Fruit fly (Drosophila melanogaster) whole organism, embryonic: Measurements from ENCODE around the gene RfC3.

Source experiments
- ATbp ChIP-seq: fragments of 200-800 bp; sonication (Bioruptor generic); optimal IDR thresholded peaks from 2 replicates; lab custom pipeline; 2017; ENCODE audit warnings: missing biosample characterization, mild to moderate bottlenecking, missing genetic modification characterization, missing genetic modification reagents
- CG10366 ChIP-seq: fragments of 200-800 bp; sonication (Bioruptor generic); IDR thresholded peaks from 2 replicates; pipeline ENCODE4 v1.3.6; 2022; ENCODE audit warnings: missing biosample characterization, missing genetic modification characterization
- CG10431 ChIP-seq: fragments of 200-800 bp; sonication (Bioruptor generic); optimal IDR thresholded peaks from 3 replicates; lab custom pipeline; 2018; ENCODE audit warnings: missing biosample characterization, mild to moderate bottlenecking, missing genetic modification characterization
- CG10543 ChIP-seq: fragments of 200-800 bp; sonication (Bioruptor generic); optimal IDR thresholded peaks from 3 replicates; lab custom pipeline; 2017; ENCODE audit warnings: missing biosample characterization, mild to moderate bottlenecking, missing genetic modification characterization, moderate library complexity
- CG11504 ChIP-seq: fragments of 200-800 bp; sonication (Bioruptor generic); optimal IDR thresholded peaks from 3 replicates; lab custom pipeline; 2019; ENCODE audit warnings: missing biosample characterization, mild to moderate bottlenecking, missing genetic modification characterization, moderate library complexity
- CG12219 ChIP-seq: fragments of 200-800 bp; sonication (Bioruptor generic); optimal IDR thresholded peaks from 3 replicates; lab custom pipeline; 2018; ENCODE audit warnings: missing biosample characterization, mild to moderate bottlenecking, missing genetic modification characterization
- CG12299 ChIP-seq: fragments of 200-800 bp; sonication (Bioruptor generic); optimal IDR thresholded peaks from 2 replicates; lab custom pipeline; 2018; ENCODE audit warnings: missing biosample characterization, mild to moderate bottlenecking, missing genetic modification characterization
- CG1233 ChIP-seq: fragments of 200-800 bp; sonication (Bioruptor generic); optimal IDR thresholded peaks from 4 replicates; lab custom pipeline; 2018; ENCODE audit warnings: missing biosample characterization, mild to moderate bottlenecking, missing genetic modification characterization
- CG12391 ChIP-seq: fragments of 200-800 bp; sonication (Bioruptor generic); optimal IDR thresholded peaks from 3 replicates; lab custom pipeline; 2018; ENCODE audit warnings: missing biosample characterization, mild to moderate bottlenecking, missing genetic modification characterization, moderate library complexity
- CG15601 ChIP-seq: fragments of 200-800 bp; sonication (Bioruptor generic); optimal IDR thresholded peaks from 3 replicates; lab custom pipeline; 2019; ENCODE audit warnings: missing biosample characterization, mild to moderate bottlenecking, missing genetic modification characterization, moderate library complexity
- CG1603 ChIP-seq: fragments of 200-800 bp; sonication (Bioruptor generic); optimal IDR thresholded peaks from 2 replicates; lab custom pipeline; 2019; ENCODE audit warnings: missing biosample characterization, mild to moderate bottlenecking, missing genetic modification characterization, moderate library complexity
- CG17328 ChIP-seq: fragments of 200-800 bp; sonication (Bioruptor generic); IDR thresholded peaks from 2 replicates; pipeline ENCODE4 v1.3.6; 2022; ENCODE audit warnings: missing biosample characterization, missing genetic modification characterization
- CG2712 ChIP-seq: fragments of 200-800 bp; optimal IDR thresholded peaks from 3 replicates; lab custom pipeline; 2019; ENCODE audit warnings: missing biosample characterization, mild to moderate bottlenecking, missing genetic modification characterization, moderate library complexity
- CG3995 ChIP-seq: fragments of 200-800 bp; sonication (Bioruptor generic); optimal IDR thresholded peaks from 3 replicates; lab custom pipeline; 2016; ENCODE audit warnings: missing biosample characterization, missing genetic modification characterization
- CG4424 ChIP-seq: fragments of 200-800 bp; sonication (Bioruptor generic); optimal IDR thresholded peaks from 3 replicates; lab custom pipeline; 2016; ENCODE audit warnings: missing biosample characterization, missing genetic modification characterization
- CG4820 ChIP-seq: fragments of 200-800 bp; sonication (Bioruptor generic); optimal IDR thresholded peaks from 3 replicates; lab custom pipeline; 2016; ENCODE audit warnings: missing biosample characterization, missing genetic modification characterization
- CG6654 ChIP-seq: fragments of 200-800 bp; sonication (Bioruptor generic); optimal IDR thresholded peaks from 2 replicates; lab custom pipeline; 2017; ENCODE audit warnings: missing biosample characterization, mild to moderate bottlenecking, missing genetic modification characterization
- CG6765 ChIP-seq: fragments of 200-800 bp; sonication (Bioruptor generic); optimal IDR thresholded peaks from 3 replicates; lab custom pipeline; 2017; ENCODE audit warnings: missing biosample characterization, mild to moderate bottlenecking, missing genetic modification characterization
- CG7786 ChIP-seq: fragments of 200-800 bp; sonication (Bioruptor generic); optimal IDR thresholded peaks from 2 replicates; lab custom pipeline; 2016; ENCODE audit warnings: missing biosample characterization, missing genetic modification characterization
- CG8478 ChIP-seq: fragments of >200 bp; optimal IDR thresholded peaks from 2 replicates; lab custom pipeline; 2018
- CG9817 ChIP-seq: fragments of 200-800 bp; sonication (Bioruptor generic); optimal IDR thresholded peaks from 2 replicates; lab custom pipeline; 2018; ENCODE audit warnings: missing biosample characterization, mild to moderate bottlenecking, missing genetic modification characterization, moderate library complexity
- CG9932 ChIP-seq: fragments of 200-800 bp; sonication (Bioruptor generic); IDR thresholded peaks from 2 replicates; pipeline ENCODE4 v1.3.6; 2022; ENCODE audit warnings: missing biosample characterization, missing genetic modification characterization
- Dp ChIP-seq: fragments of 200-800 bp; sonication (Bioruptor generic); optimal IDR thresholded peaks from 2 replicates; lab custom pipeline; 2018; ENCODE audit warnings: missing biosample characterization, mild to moderate bottlenecking, missing genetic modification characterization, moderate library complexity
- Hmx ChIP-seq: fragments of 200-800 bp; sonication (Bioruptor generic); optimal IDR thresholded peaks from 2 replicates; lab custom pipeline; 2016; ENCODE audit warnings: missing biosample characterization, missing genetic modification characterization
- Med ChIP-seq: fragments of 200-800 bp; sonication (Bioruptor generic); peaks from one replicate; lab custom pipeline; 2016; ENCODE audit warnings: missing biosample characterization, missing genetic modification characterization, mild to moderate bottlenecking, inconsistent platforms, moderate library complexity
- Taf1 ChIP-seq: fragments of 200-800 bp; sonication (Bioruptor generic); IDR thresholded peaks from 2 replicates; pipeline ENCODE4 v1.3.6; 2022; ENCODE audit warnings: missing biosample characterization, missing genetic modification characterization
- Xbp1 ChIP-seq: fragments of 200-800 bp; sonication (Bioruptor generic); optimal IDR thresholded peaks from 3 replicates; lab custom pipeline; 2016; ENCODE audit warnings: missing biosample characterization, mild to moderate bottlenecking, missing genetic modification characterization
- abd-A ChIP-seq: fragments of 200-800 bp; sonication (Bioruptor generic); optimal IDR thresholded peaks from 3 replicates; lab custom pipeline; 2019; ENCODE audit warnings: missing biosample characterization, mild to moderate bottlenecking, missing genetic modification characterization, moderate library complexity
- ac ChIP-seq: fragments of 200-800 bp; sonication (Bioruptor generic); optimal IDR thresholded peaks from 3 replicates; lab custom pipeline; 2017; ENCODE audit warnings: missing biosample characterization, mild to moderate bottlenecking, missing genetic modification characterization
- ato ChIP-seq: fragments of 200-800 bp; sonication (Bioruptor generic); IDR thresholded peaks from 2 replicates; pipeline ENCODE4 v1.3.6; 2022; ENCODE audit warnings: missing biosample characterization, missing genetic modification characterization; ENCODE audit not compliant: partially characterized antibody
- crol ChIP-seq: fragments of 200-800 bp; sonication (Bioruptor generic); IDR thresholded peaks from 2 replicates; pipeline ENCODE4 v1.3.6; 2022; ENCODE audit warnings: missing biosample characterization, missing genetic modification characterization
- dpn ChIP-seq, 2 experiments: fragments of 200-800 bp; sonication (Bioruptor generic); optimal IDR thresholded peaks; 3 replicates each; lab custom pipeline; 2016; ENCODE audit warnings: missing biosample characterization in 2 of 2, missing genetic modification characterization in 2 of 2
- ewg ChIP-seq: fragments of 200-800 bp; sonication (Bioruptor generic); optimal IDR thresholded peaks from 3 replicates; lab custom pipeline; 2017; ENCODE audit warnings: mild to moderate bottlenecking, missing biosample characterization, missing genetic modification reagents, missing genetic modification characterization
- fd3F ChIP-seq: fragments of 200-800 bp; sonication (Bioruptor generic); optimal IDR thresholded peaks from 2 replicates; lab custom pipeline; 2018; ENCODE audit warnings: missing biosample characterization, mild to moderate bottlenecking, missing genetic modification characterization, moderate library complexity
- gsb-n ChIP-seq: fragments of 200-800 bp; sonication (Bioruptor generic); optimal IDR thresholded peaks from 3 replicates; lab custom pipeline; 2018; ENCODE audit warnings: missing biosample characterization, mild to moderate bottlenecking, missing genetic modification characterization
- gt ChIP-seq: fragments of 200-800 bp; sonication (Bioruptor generic); IDR thresholded peaks from 2 replicates; pipeline ENCODE4 v1.3.6; 2022; ENCODE audit warnings: missing biosample characterization, missing genetic modification characterization
- kah ChIP-seq: fragments of 200-800 bp; sonication (Bioruptor generic); optimal IDR thresholded peaks from 2 replicates; lab custom pipeline; 2018; ENCODE audit warnings: missing biosample characterization, mild to moderate bottlenecking, missing genetic modification characterization
- knrl ChIP-seq: fragments of 200-800 bp; sonication (Bioruptor generic); IDR thresholded peaks from 3 replicates; pipeline ENCODE4 v1.3.6; 2022; ENCODE audit warnings: missing biosample characterization, missing genetic modification characterization; ENCODE audit not compliant: partially characterized antibody
- lov ChIP-seq, 2 experiments: fragments of 200-800 bp in 1 of 2; fragments of >200 bp in 1 of 2; sonication (Bioruptor generic) in 1 of 2; IDR thresholded peaks in 1 of 2; optimal IDR thresholded peaks in 1 of 2; 2 replicates in 1 of 2; 3 replicates in 1 of 2; pipeline versions ENCODE4 v1.3.6 to Lab custom; 2017 to 2022; ENCODE audit warnings: missing biosample characterization in 1 of 2, missing genetic modification characterization in 1 of 2
- mam ChIP-seq: fragments of 200-800 bp; sonication (Bioruptor generic); optimal IDR thresholded peaks from 3 replicates; lab custom pipeline; 2016; ENCODE audit warnings: missing biosample characterization, missing genetic modification characterization
- onecut ChIP-seq: fragments of 200-800 bp; sonication (Bioruptor generic); IDR thresholded peaks from 2 replicates; pipeline ENCODE4 v1.3.6; 2022; ENCODE audit warnings: missing biosample characterization, missing genetic modification characterization
- pan ChIP-seq, 4 experiments: fragments of >200 bp in 3 of 4; fragments of 200-800 bp in 1 of 4; sonication (Bioruptor generic) in 1 of 4; optimal IDR thresholded peaks in 3 of 4; IDR thresholded peaks in 1 of 4; 2 replicates each; pipeline versions ENCODE4 v1.3.6 to Lab custom; 2017 to 2022; ENCODE audit warnings: missing biosample characterization in 2 of 4, missing genetic modification characterization in 2 of 4, mixed read lengths in 1 of 4
- pzg ChIP-seq: fragments of 200-800 bp; sonication (Bioruptor generic); optimal IDR thresholded peaks from 3 replicates; lab custom pipeline; 2018; ENCODE audit warnings: missing biosample characterization, mild to moderate bottlenecking, missing genetic modification characterization, moderate library complexity
- sens-2 ChIP-seq: fragments of 200-800 bp; sonication (Bioruptor generic); IDR thresholded peaks from 2 replicates; pipeline ENCODE4 v1.3.6; 2022; ENCODE audit warnings: missing biosample characterization, missing genetic modification characterization
- tgo ChIP-seq: fragments of 200-800 bp; sonication (Bioruptor generic); IDR thresholded peaks from 3 replicates; pipeline ENCODE4 v1.3.6; 2022; ENCODE audit warnings: missing biosample characterization, missing genetic modification characterization
- ttk ChIP-seq: fragments of 200-800 bp; sonication (Bioruptor generic); IDR thresholded peaks from 2 replicates; pipeline ENCODE4 v2.1.2; 2022; ENCODE audit warnings: missing biosample characterization, missing genetic modification characterization
- zf30C ChIP-seq: fragments of 200-800 bp; sonication (Bioruptor generic); optimal IDR thresholded peaks from 3 replicates; lab custom pipeline; 2018; ENCODE audit warnings: missing biosample characterization, mild to moderate bottlenecking, missing genetic modification characterization
- zfh1 ChIP-seq: fragments of 200-800 bp; sonication (Bioruptor generic); IDR thresholded peaks from 3 replicates; pipeline ENCODE4 v1.3.6; 2022; ENCODE audit warnings: missing biosample characterization, missing genetic modification characterization

Gene RfC3

DNA sequence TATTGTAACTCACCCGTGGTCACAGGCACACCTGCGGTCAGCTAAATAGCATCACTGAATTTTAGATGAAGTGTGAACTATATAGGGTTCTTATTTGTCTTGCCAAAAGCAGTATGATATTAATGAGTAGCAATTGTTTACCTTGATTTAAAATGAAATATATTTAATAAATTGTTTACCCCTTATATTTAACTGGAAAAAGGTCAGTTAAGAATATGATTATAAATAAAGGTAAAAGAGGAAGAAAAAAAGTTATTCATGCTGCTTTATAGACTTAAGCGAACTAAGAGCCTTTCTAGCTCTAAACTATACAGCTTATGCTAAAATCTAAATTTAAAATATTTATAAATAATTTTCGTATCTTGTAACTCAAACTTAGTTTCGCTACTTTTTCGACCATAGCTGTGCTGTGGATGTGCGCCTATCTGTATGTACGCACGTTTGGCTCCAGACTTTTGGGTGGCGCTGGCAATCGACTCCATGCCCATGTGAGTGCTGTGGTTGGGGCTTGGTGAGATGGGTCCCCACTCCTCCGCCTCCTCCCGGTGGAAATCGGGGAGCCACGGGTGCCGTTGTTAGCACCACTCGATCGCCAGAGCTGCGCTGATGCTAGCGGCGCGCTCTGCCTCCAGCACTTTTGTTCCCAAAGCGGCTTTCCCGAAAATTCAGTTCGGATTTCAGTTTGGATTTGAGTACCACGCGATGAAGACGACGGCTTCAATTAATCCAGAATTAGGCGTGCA is 23.2 kb downstream of the RfC3 start, which contains the start of gene loh (continued):
- TF ChIP-seq ATbp (GFP tag; lab: Kevin White, UChicago): peak; percentile 42
- peak; percentile 77 for TF ChIP-seq CG2712 (tag; lab: Kevin White, UChicago)
- TF ChIP-seq sens-2 (GFP tag; lab: Robert Waterston, UW): no peak
- TF ChIP-seq knrl: no peak
- TF ChIP-seq CG12219 (GFP tag; lab: Kevin White, UChicago): peak; percentile 6
- TF ChIP-seq tgo (GFP tag; lab: Robert Waterston, UW): no peak
- TF ChIP-seq kah: peak; percentile 35
- peak; percentile 18 for TF ChIP-seq CG1603 (tag; lab: Kevin White, UChicago)
- peak; percentile 42 for TF ChIP-seq CG12299 (tag; lab: Kevin White, UChicago)
- peak; percentile 64 for TF ChIP-seq CG10543 (GFP tag; lab: Kevin White, UChicago)
- peak; percentile 64 for TF ChIP-seq CG4424 (GFP tag; lab: Kevin White, UChicago)
- peak in 1 of 2 experiments; percentile 39 for TF ChIP-seq dpn (GFP tag; optimal IDR thresholded peaks at IDR 0.05; lab: Kevin White, UChicago)
- TF ChIP-seq ttk: 0 out of 2 replicates have a peak, but pooled peaks have one; percentile 38
- no peak for TF ChIP-seq mam (GFP tag; lab: Kevin White, UChicago)
- peak; percentile 23 for TF ChIP-seq CG6765 (GFP tag; lab: Kevin White, UChicago)
- no peak for TF ChIP-seq zf30C
- TF ChIP-seq Taf1: 0 out of 2 replicates have a peak, but pooled peaks have one; percentile 26
- no peak for TF ChIP-seq gt (GFP tag; lab: Robert Waterston, UW)
- TF ChIP-seq CG7786 (GFP tag; lab: Kevin White, UChicago): no peak
- 0 out of 2 replicates have a peak, but pooled peaks have one; percentile 8 for TF ChIP-seq CG10366 (GFP tag; lab: Robert Waterston, UW)
- TF ChIP-seq Dp (GFP tag; lab: Kevin White, UChicago): no peak
- TF ChIP-seq zfh1 (GFP tag; lab: Robert Waterston, UW): 0 out of 3 replicates have a peak, but pooled peaks have one; percentile 40
- TF ChIP-seq CG10431 (GFP tag; lab: Kevin White, UChicago): peak; percentile 25
- TF ChIP-seq Hmx: peak; percentile 2
- peak; percentile 46 for TF ChIP-seq Xbp1
- TF ChIP-seq CG8478 (lab: Kevin White, UChicago): no peak
- TF ChIP-seq CG1233 (GFP tag; lab: Kevin White, UChicago): peak; percentile 61
- peak; percentile 50 for TF ChIP-seq ewg (GFP tag; lab: Kevin White, UChicago)
- TF ChIP-seq gsb-n (tag; lab: Kevin White, UChicago): no peak
- no peak for TF ChIP-seq abd-A (tag; lab: Kevin White, UChicago)
- TF ChIP-seq crol (GFP tag; lab: Robert Waterston, UW): peak; percentile 77; the same call in 1 of the 2 replicates
- no peak for TF ChIP-seq pzg (GFP tag; lab: Kevin White, UChicago)
- TF ChIP-seq lov (optimal IDR thresholded peaks at IDR 0.05; lab: Kevin White, UChicago): no peak
- TF ChIP-seq lov (GFP tag; IDR thresholded peaks at IDR 0.05; lab: Robert Waterston, UW): 0 out of 3 replicates have a peak, but pooled peaks have one; percentile 15
- TF ChIP-seq CG4820 (GFP tag; lab: Kevin White, UChicago): peak; percentile 52
- TF ChIP-seq CG11504 (tag; lab: Kevin White, UChicago): no peak
- no peak for TF ChIP-seq CG17328
- TF ChIP-seq CG6654: no peak
- TF ChIP-seq Med (GFP tag; lab: Kevin White, UChicago): peak; percentile 66
- TF ChIP-seq onecut (GFP tag; lab: Robert Waterston, UW): 0 out of 2 replicates have a peak, but pooled peaks have one; percentile 28
- no peak for TF ChIP-seq pan (optimal IDR thresholded peaks at IDR 0.05; lab: Kevin White, UChicago)
- peak in 1 of 2 experiments; percentile 38 for TF ChIP-seq pan (GFP tag; optimal IDR thresholded peaks at IDR 0.05 in 1 of 2, IDR thresholded peaks at IDR 0.05 in 1 of 2)
- no peak for TF ChIP-seq CG3995
- TF ChIP-seq CG12391 (tag; lab: Kevin White, UChicago): peak; percentile 64
- TF ChIP-seq ato (GFP tag; lab: Robert Waterston, UW): no peak
- peak; percentile 24 for TF ChIP-seq fd3F (GFP tag; lab: Kevin White, UChicago)
- no peak for TF ChIP-seq CG9932 (GFP tag; lab: Robert Waterston, UW)
- TF ChIP-seq ac (GFP tag; lab: Kevin White, UChicago): no peak
- no peak for TF ChIP-seq CG9817
- TF ChIP-seq CG15601 (tag; lab: Kevin White, UChicago): peak; percentile 56
